Worm (Caenorhabditis elegans) whole organism, dauer: ENCODE data around the gene srw-13.
"Not testable (repeated sequence)": the region's sequence is repeated elsewhere in the genome, so short reads cannot be mapped to it uniquely, and the experiment has no call there.

ENCODE experiments used
- unc-62 ChIP-seq: sonication (generic microtip); optimal IDR thresholded peaks from 2 replicates; lab custom pipeline; 2017; ENCODE audit warnings: missing biosample characterization, missing genetic modification reagents, missing genetic modification characterization

The srw-13 gene

ce11 chrV:15262336-15262735 lies 30.0 kb downstream of the srw-13 start, which contains the start of gene M01B2.10:
TSS of gene M01B2.10 (minus strand) at chrV:15262436.
- not testable (repeated sequence) for TF ChIP-seq unc-62 (GFP tag; lab: Kevin White, UChicago)

- TF ChIP-seq unc-62 (GFP tag; lab: Kevin White, UChicago) = no peak
These were observed 31.8 kb downstream of the srw-13 start, which contains the start of gene M01B2.12 for ce11 chrV:15264131-15264530. TSS of gene M01B2.12 (minus strand) at chrV:15264231.

ce11 chrV:15265814-15266213 lies 33.5 kb downstream of the srw-13 start, which contains the start of gene M01B2.13:
TSS of gene M01B2.13 (minus strand) at chrV:15265914.
- no peak for TF ChIP-seq unc-62 (GFP tag; lab: Kevin White, UChicago)

ce11 chrV:15267405-15267804 lies 35.1 kb downstream of the srw-13 start, which contains the start of gene T10H4.13:
TSS of gene T10H4.13 (minus strand) at chrV:15267505.
- no peak for TF ChIP-seq unc-62 (GFP tag; lab: Kevin White, UChicago)

ce11 chrV:15268302-15268701 lies 36.0 kb downstream of the srw-13 start, which contains the start of gene srw-22:
TSS of gene srw-22 (plus strand) at chrV:15268602.
- TF ChIP-seq unc-62 (GFP tag; lab: Kevin White, UChicago) = no peak

- TF ChIP-seq unc-62 (GFP tag; lab: Kevin White, UChicago) = no peak
These were observed 40.0 kb downstream of the srw-13 start, which contains the start of gene T10H4.4 for ce11 chrV:15272263-15272662. TSS of gene T10H4.4 (minus strand) at chrV:15272363.

ce11 chrV:15274757-15275156 lies 42.5 kb downstream of the srw-13 start, which contains the start of gene srw-16:
TSS of gene srw-16 (minus strand) at chrV:15274857.
- TF ChIP-seq unc-62 (GFP tag; lab: Kevin White, UChicago) = no peak

- TF ChIP-seq unc-62 (GFP tag; lab: Kevin White, UChicago) = no peak
These were observed 44.6 kb downstream of the srw-13 start, which contains the start of gene srw-17 for ce11 chrV:15276915-15277314. TSS of gene srw-17 (minus strand) at chrV:15277015.

ce11 chrV:15281279-15281949 lies 49.1 kb downstream of the srw-13 start, which contains the start of the genes srw-19 and srx-51:
TSS of gene srw-19 (minus strand) at chrV:15281379.
TSS of gene srx-51 (plus strand) at chrV:15281899.
- no peak for TF ChIP-seq unc-62 (GFP tag; lab: Kevin White, UChicago)
